Worm (Caenorhabditis elegans) whole organism, young adult: ENCODE data around the gene cyp-14A1.
A peak's percentile ranks its signal among the peaks of the same experiment; 100 is the strongest.

Source experiments
- B0019.2 ChIP-seq: fragments of 200-800 bp; sonication (Bioruptor generic); conservative IDR thresholded peaks from 2 replicates; pipeline ENCODE4 v1.3.6; 2022; ENCODE audit warnings: missing genetic modification reagents, missing genetic modification characterization, missing compliant biosample characterization
- B0035.1 ChIP-seq: sonication (generic microtip); optimal IDR thresholded peaks from 2 replicates; lab custom pipeline; 2016; ENCODE audit warnings: missing genetic modification characterization, mild to moderate bottlenecking, missing compliant biosample characterization, missing genotype, missing genetic modification reagents
- C06A6.2 ChIP-seq: fragments of 200-800 bp; sonication (Bioruptor generic); conservative IDR thresholded peaks from 2 replicates; pipeline ENCODE4 v1.3.6; 2022; ENCODE audit warnings: missing genetic modification characterization, missing compliant biosample characterization
- D2030.7 ChIP-seq: fragments of 200-800 bp; sonication (Bioruptor generic); IDR thresholded peaks from 2 replicates; pipeline ENCODE4 v1.3.6; 2022; ENCODE audit warnings: missing genetic modification reagents, missing genetic modification characterization, missing compliant biosample characterization
- F37B4.10 ChIP-seq: fragments of 200-800 bp; sonication (Bioruptor generic); IDR thresholded peaks from 2 replicates; pipeline ENCODE4 v1.3.6; 2022; ENCODE audit warnings: missing genetic modification characterization, missing compliant biosample characterization
- F49E8.2 ChIP-seq: sonication (generic microtip); optimal IDR thresholded peaks from 3 replicates; lab custom pipeline; 2017; ENCODE audit warnings: missing genetic modification characterization, mild to moderate bottlenecking, missing compliant biosample characterization, antibody characterized with exemption, moderate library complexity; ENCODE audit not compliant: insufficient read depth
- F52B5.7 ChIP-seq: sonication (generic microtip); optimal IDR thresholded peaks from 2 replicates; lab custom pipeline; 2016; ENCODE audit warnings: mild to moderate bottlenecking, missing genetic modification characterization, missing compliant biosample characterization
- F57A8.1 ChIP-seq: fragments of 200-800 bp; sonication (Bioruptor generic); optimal IDR thresholded peaks from 2 replicates; lab custom pipeline; 2018; ENCODE audit warnings: mild to moderate bottlenecking, missing genetic modification characterization, moderate library complexity, missing compliant biosample characterization
- K12H6.12 ChIP-seq: fragments of 200-800 bp; sonication (Bioruptor generic); optimal IDR thresholded peaks from 2 replicates; lab custom pipeline; 2018; ENCODE audit warnings: mild to moderate bottlenecking, missing genetic modification characterization, missing compliant biosample characterization
- T07F8.4 ChIP-seq: sonication (generic microtip); optimal IDR thresholded peaks from 2 replicates; lab custom pipeline; 2016; ENCODE audit warnings: mild to moderate bottlenecking, missing genetic modification characterization, moderate library complexity, missing compliant biosample characterization
- Y53F4B.3 ChIP-seq: fragments of 200-800 bp; sonication (Bioruptor generic); IDR thresholded peaks from 2 replicates; pipeline ENCODE4 v1.3.6; 2022; ENCODE audit warnings: missing genetic modification reagents, missing genetic modification characterization, missing compliant biosample characterization
- Y95B8A.8 ChIP-seq: fragments of 200-800 bp; sonication (Bioruptor generic); IDR thresholded peaks from 2 replicates; pipeline ENCODE4 v1.3.6; 2022; ENCODE audit warnings: missing genetic modification reagents, missing genetic modification characterization, missing compliant biosample characterization
- ZK185.1 ChIP-seq: sonication (generic microtip); optimal IDR thresholded peaks from 2 replicates; lab custom pipeline; 2016; ENCODE audit warnings: mild to moderate bottlenecking, missing genetic modification characterization, missing compliant biosample characterization; ENCODE audit not compliant: poor library complexity, severe bottlenecking
- attf-5 ChIP-seq: fragments of 200-800 bp; sonication (Bioruptor generic); optimal IDR thresholded peaks from 2 replicates; lab custom pipeline; 2018; ENCODE audit warnings: mild to moderate bottlenecking, missing genetic modification characterization, missing compliant biosample characterization
- cebp-2 ChIP-seq: fragments of 200-800 bp; sonication (Bioruptor generic); IDR thresholded peaks from 2 replicates; pipeline ENCODE4 v1.3.6; 2022; ENCODE audit warnings: missing genetic modification characterization, missing compliant biosample characterization
- die-1 ChIP-seq: sonication (generic microtip); optimal IDR thresholded peaks from 2 replicates; lab custom pipeline; 2016; ENCODE audit warnings: missing genotype, mild to moderate bottlenecking, missing genetic modification characterization, missing compliant biosample characterization
- dox-1 ChIP-seq: fragments of 200-800 bp; sonication (Bioruptor generic); IDR thresholded peaks from 2 replicates; pipeline ENCODE4 v1.3.6; 2022; ENCODE audit warnings: missing genetic modification reagents, missing genetic modification characterization, missing compliant biosample characterization
- dpff-1 ChIP-seq: sonication (generic microtip); optimal IDR thresholded peaks from 2 replicates; lab custom pipeline; 2017; ENCODE audit warnings: mild to moderate bottlenecking, missing genetic modification characterization, missing compliant biosample characterization
- egrh-3 ChIP-seq: fragments of 200-800 bp; sonication (Bioruptor generic); IDR thresholded peaks from 2 replicates; pipeline ENCODE4 v1.3.6; 2022; ENCODE audit warnings: missing genetic modification reagents, missing genetic modification characterization, missing compliant biosample characterization
- gei-17 ChIP-seq: fragments of 200-800 bp; sonication (Bioruptor generic); optimal IDR thresholded peaks from 2 replicates; lab custom pipeline; 2018; ENCODE audit warnings: mild to moderate bottlenecking, missing genetic modification characterization, missing compliant biosample characterization
- hlh-26 ChIP-seq: fragments of 200-800 bp; sonication (Bioruptor generic); conservative IDR thresholded peaks from 2 replicates; pipeline ENCODE4 v1.3.6; 2022; ENCODE audit warnings: missing genetic modification reagents, missing genetic modification characterization, missing compliant biosample characterization
- let-526 ChIP-seq: fragments of 200-800 bp; sonication (Bioruptor generic); IDR thresholded peaks from 2 replicates; pipeline ENCODE4 v1.3.6; 2022; ENCODE audit warnings: missing genetic modification reagents, missing genetic modification characterization, missing compliant biosample characterization
- let-607 ChIP-seq, 2 experiments: fragments of 200-800 bp in 1 of 2; sonication (Bioruptor generic) in 1 of 2; sonication (generic microtip) in 1 of 2; optimal IDR thresholded peaks; 2 replicates each; lab custom pipeline; 2016 to 2018; ENCODE audit warnings: mild to moderate bottlenecking in 2 of 2, missing compliant biosample characterization in 2 of 2, missing genetic modification characterization in 2 of 2, moderate library complexity in 2 of 2, missing genotype in 1 of 2
- lin-26 ChIP-seq: fragments of 200-800 bp; sonication (Bioruptor generic); IDR thresholded peaks from 2 replicates; pipeline ENCODE4 v1.3.6; 2022; ENCODE audit warnings: missing genetic modification reagents, missing genetic modification characterization, missing compliant biosample characterization
- lin-40 ChIP-seq: sonication (generic microtip); optimal IDR thresholded peaks from 2 replicates; lab custom pipeline; 2016; ENCODE audit warnings: missing genetic modification characterization, mild to moderate bottlenecking, missing compliant biosample characterization, missing genotype, missing genetic modification reagents
- lsl-1 ChIP-seq: fragments of 200-800 bp; sonication (Bioruptor generic); optimal IDR thresholded peaks from 2 replicates; lab custom pipeline; 2018; ENCODE audit warnings: mild to moderate bottlenecking, missing genetic modification characterization, moderate library complexity, missing compliant biosample characterization
- mes-4 ChIP-seq: sonication (generic microtip); optimal IDR thresholded peaks from 2 replicates; lab custom pipeline; 2016; ENCODE audit warnings: missing genotype, missing genetic modification characterization, missing compliant biosample characterization
- mxl-1 ChIP-seq: sonication (generic microtip); optimal IDR thresholded peaks from 2 replicates; lab custom pipeline; 2016; ENCODE audit warnings: missing genetic modification characterization, missing compliant biosample characterization
- nfyb-1 ChIP-seq: fragments of 200-800 bp; sonication (Bioruptor generic); IDR thresholded peaks from 2 replicates; pipeline ENCODE4 v1.3.6; 2022; ENCODE audit warnings: missing genetic modification reagents, missing genetic modification characterization, missing compliant biosample characterization
- nhr-120 ChIP-seq: fragments of 200-800 bp; sonication (Bioruptor generic); IDR thresholded peaks from 2 replicates; pipeline ENCODE4 v1.3.6; 2022; ENCODE audit warnings: missing genetic modification characterization, missing compliant biosample characterization
- nhr-179 ChIP-seq: sonication (generic microtip); optimal IDR thresholded peaks from 2 replicates; lab custom pipeline; 2016; ENCODE audit warnings: mild to moderate bottlenecking, missing genetic modification characterization, missing compliant biosample characterization
- nhr-90 ChIP-seq: sonication (generic microtip); optimal IDR thresholded peaks from 2 replicates; lab custom pipeline; 2016; ENCODE audit warnings: missing genotype, mild to moderate bottlenecking, missing genetic modification characterization, missing compliant biosample characterization
- pha-4 ChIP-seq: fragments of 150-350 bp; sonication (generic microtip); optimal IDR thresholded peaks from 2 replicates; lab custom pipeline; 2014; ENCODE audit warnings: missing biosample characterization, missing genetic modification reagents, missing genetic modification characterization
- rec-8 ChIP-seq, 2 experiments: sonication (generic microtip); optimal IDR thresholded peaks; 2 replicates each; lab custom pipeline; 2016; ENCODE audit warnings: mild to moderate bottlenecking in 2 of 2, missing genetic modification characterization in 2 of 2, missing genetic modification reagents in 2 of 2, missing genotype in 2 of 2, missing biosample characterization in 1 of 2, missing compliant biosample characterization in 1 of 2, moderate library complexity in 1 of 2
- repo-1 ChIP-seq: sonication (generic microtip); optimal IDR thresholded peaks from 2 replicates; lab custom pipeline; 2017; ENCODE audit warnings: mild to moderate bottlenecking, missing genetic modification characterization, missing compliant biosample characterization
- rpc-1 ChIP-seq, 2 experiments: fragments of 150-350 bp in 1 of 2; sonication (generic microtip) in 1 of 2; optimal IDR thresholded peaks; 2 replicates each; lab custom pipeline; 2014 to 2018; ENCODE audit warnings: missing biosample characterization in 1 of 2, missing genetic modification characterization in 1 of 2, missing genetic modification reagents in 1 of 2, missing genotype in 1 of 2
- snpc-1.1 ChIP-seq: sonication (generic microtip); optimal IDR thresholded peaks from 2 replicates; lab custom pipeline; 2017; ENCODE audit warnings: missing genetic modification characterization, mild to moderate bottlenecking, missing compliant biosample characterization, antibody characterized with exemption, moderate library complexity, missing genotype, missing genetic modification reagents; ENCODE audit not compliant: insufficient read depth
- snpc-1.3 ChIP-seq: sonication (generic microtip); optimal IDR thresholded peaks from 2 replicates; lab custom pipeline; 2017; ENCODE audit warnings: missing genetic modification characterization, mild to moderate bottlenecking, missing compliant biosample characterization, antibody characterized with exemption, moderate library complexity, missing genotype, missing genetic modification reagents; ENCODE audit not compliant: insufficient read depth
- snpc-3.4 ChIP-seq: sonication (generic microtip); optimal IDR thresholded peaks from 2 replicates; lab custom pipeline; 2017; ENCODE audit warnings: missing genetic modification characterization, mild to moderate bottlenecking, missing compliant biosample characterization, antibody characterized with exemption, moderate library complexity, missing genotype, missing genetic modification reagents
- tbp1 ChIP-seq: fragments of 200-800 bp; sonication (Bioruptor generic); optimal IDR thresholded peaks from 2 replicates; lab custom pipeline; 2018; ENCODE audit warnings: mild to moderate bottlenecking, missing genetic modification characterization, missing compliant biosample characterization
- tbx-9 ChIP-seq: sonication (generic microtip); optimal IDR thresholded peaks from 2 replicates; lab custom pipeline; 2016; ENCODE audit warnings: borderline replicate concordance, missing genetic modification characterization, inconsistent platforms, missing compliant biosample characterization
- zim-3 ChIP-seq: sonication (generic microtip); optimal IDR thresholded peaks from 2 replicates; lab custom pipeline; 2017; ENCODE audit warnings: mild to moderate bottlenecking, missing genetic modification characterization, moderate library complexity, missing compliant biosample characterization
- ztf-22 ChIP-seq: fragments of 200-800 bp; sonication (Bioruptor generic); optimal IDR thresholded peaks from 2 replicates; lab custom pipeline; 2018; ENCODE audit warnings: mild to moderate bottlenecking, missing genetic modification characterization, moderate library complexity, missing compliant biosample characterization
- ztf-6 ChIP-seq: fragments of 200-800 bp; sonication (Bioruptor generic); IDR thresholded peaks from 2 replicates; pipeline ENCODE4 v1.3.6; 2022; ENCODE audit warnings: missing genetic modification reagents, missing genetic modification characterization, missing compliant biosample characterization

Gene cyp-14A1

DNA sequence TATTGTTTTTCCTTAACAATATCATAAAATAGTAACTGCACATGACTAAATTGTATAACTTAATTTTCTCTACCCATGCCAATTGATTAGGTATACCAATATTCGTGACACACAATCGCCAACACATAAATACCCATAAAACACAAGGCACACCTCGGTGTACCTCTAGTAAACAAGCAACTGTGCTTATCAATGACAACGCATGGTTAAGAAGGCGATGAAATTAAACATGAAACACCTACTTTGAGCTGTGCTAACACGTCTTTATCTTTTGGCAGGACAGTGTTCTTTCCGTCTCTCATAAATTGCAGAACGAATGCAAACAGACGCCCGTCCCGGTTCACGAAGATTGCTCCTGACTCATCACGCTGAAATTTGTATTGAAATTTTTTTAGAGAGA, 43.6 kb upstream of the cyp-14A1 start (continued):
- TF ChIP-seq dpff-1 (tag; lab: Kevin White, UChicago) (no peak), attf-5 (GFP tag; lab: Kevin White, UChicago) (peak; percentile 2), nhr-120 (no peak), let-607 (tag; optimal IDR thresholded peaks at IDR 0.05; lab: Kevin White, UChicago) (peak in 1 of 2 experiments; percentile 35)

DNA sequence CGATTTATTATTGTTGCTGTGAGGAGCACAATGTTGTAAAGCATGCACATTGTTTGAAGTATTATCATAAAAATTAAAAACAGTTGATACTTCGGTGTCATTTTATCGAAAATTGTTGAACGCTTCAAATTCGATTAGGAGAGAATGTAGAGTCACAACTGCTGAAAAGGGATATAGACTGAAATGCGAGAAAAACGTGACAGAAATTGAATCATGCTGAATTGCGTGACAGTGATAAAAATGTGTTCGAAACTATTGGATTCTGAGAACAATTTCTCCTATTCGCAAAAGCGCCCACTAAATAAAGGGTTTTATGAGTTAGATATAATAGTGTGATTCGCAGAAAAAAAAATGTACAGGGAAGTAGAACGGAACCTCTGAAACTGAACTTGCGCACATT, 41.6 kb upstream of the cyp-14A1 start, which contains the start of gene srxa-8:
Gene srxa-8 (minus strand): TSS at position 101 of the 400 bp plus-strand sequence.
- TF ChIP-seq cebp-2 (GFP tag; lab: Robert Waterston, UW) (no peak), Y53F4B.3 (GFP tag; lab: Robert Waterston, UW) (no peak), F37B4.10 (no peak), zim-3 (no peak), tbx-9 (tag; lab: Kevin White, UChicago) (no peak), ztf-6 (no peak), lsl-1 (GFP tag; lab: Kevin White, UChicago) (no peak), repo-1 (tag; lab: Kevin White, UChicago) (no peak), lin-40 (tag; lab: Kevin White, UChicago) (no peak), die-1 (tag; lab: Kevin White, UChicago) (no peak), F49E8.2 (tag; lab: Kevin White, UChicago) (no peak), C06A6.2 (GFP tag; lab: Robert Waterston, UW) (no peak), B0019.2 (no peak), nhr-120 (no peak), nhr-179 (no peak), egrh-3 (no peak), Y95B8A.8 (no peak), nfyb-1 (GFP tag; lab: Robert Waterston, UW) (no peak), hlh-26 (GFP tag; lab: Robert Waterston, UW) (no peak), tbp1 (GFP tag; lab: Kevin White, UChicago) (no peak)

ce11 chrX:13307852-13308251, 40.7 kb upstream of the cyp-14A1 start:
- TF ChIP-seq K12H6.12 (tag; lab: Kevin White, UChicago) (no peak), B0035.1 (no peak), F52B5.7 (tag; lab: Kevin White, UChicago) (no peak), B0019.2 (no peak), die-1 (tag; lab: Kevin White, UChicago) (peak; percentile 45), T07F8.4 (tag; lab: Kevin White, UChicago) (no peak), tbp1 (GFP tag; lab: Kevin White, UChicago) (peak; percentile 86), dox-1 (no peak), lin-26 (peak; percentile 59), nhr-90 (tag; lab: Kevin White, UChicago) (peak; percentile 30), snpc-1.3 (peak; percentile 49), gei-17 (GFP tag; lab: Kevin White, UChicago) (no peak), mes-4 (tag; lab: Kevin White, UChicago) (no peak), D2030.7 (GFP tag; lab: Robert Waterston, UW) (peak; percentile 51), snpc-3.4 (tag; lab: Kevin White, UChicago) (no peak), rpc-1 (optimal IDR thresholded peaks at IDR 0.05; lab: Kevin White, UChicago) (peak; percentile 68), rpc-1 (tag; optimal IDR thresholded peaks at IDR 0.05; lab: Kevin White, UChicago) (peak; percentile 79), mxl-1 (tag; lab: Kevin White, UChicago) (peak; percentile 15), nfyb-1 (GFP tag; lab: Robert Waterston, UW) (no peak), snpc-1.1 (tag; lab: Kevin White, UChicago) (no peak), let-526 (GFP tag; lab: Robert Waterston, UW) (no peak), rec-8 (tag; optimal IDR thresholded peaks at IDR 0.05; lab: Kevin White, UChicago) (peak in 1 of 2 experiments; percentile 9), F57A8.1 (GFP tag; lab: Kevin White, UChicago) (no peak), ZK185.1 (tag; lab: Kevin White, UChicago) (peak; percentile 15), ztf-22 (GFP tag; lab: Kevin White, UChicago) (no peak), pha-4 (tag; lab: Kevin White, UChicago) (no peak), lin-40 (tag; lab: Kevin White, UChicago) (peak; percentile 15)
